Fruit fly (Drosophila melanogaster) whole organism, embryonic: ENCODE data around the gene CG16984.

Source experiments
- Abd-B ChIP-seq: fragments of 200-800 bp; sonication (Bioruptor generic); optimal IDR thresholded peaks from 2 replicates; lab custom pipeline; 2018; ENCODE audit warnings: missing biosample characterization, mild to moderate bottlenecking, missing genetic modification characterization, moderate library complexity
- Atf3 ChIP-seq: fragments of 200-800 bp; sonication (Bioruptor generic); optimal IDR thresholded peaks from 3 replicates; lab custom pipeline; 2016; ENCODE audit warnings: missing biosample characterization, missing genetic modification characterization
- CG10209 ChIP-seq: fragments of 200-800 bp; sonication (Bioruptor generic); optimal IDR thresholded peaks from 3 replicates; lab custom pipeline; 2017; ENCODE audit warnings: missing biosample characterization, mild to moderate bottlenecking, missing genetic modification characterization, missing genetic modification reagents
- CG10274 ChIP-seq: fragments of 200-800 bp; sonication (Bioruptor generic); optimal IDR thresholded peaks from 3 replicates; lab custom pipeline; 2017; ENCODE audit warnings: missing biosample characterization, mild to moderate bottlenecking, missing genetic modification characterization
- CG10462 ChIP-seq: fragments of 200-800 bp; sonication (Bioruptor generic); optimal IDR thresholded peaks from 2 replicates; lab custom pipeline; 2016; ENCODE audit warnings: missing biosample characterization, missing genetic modification characterization
- CG11560 ChIP-seq: fragments of 200-800 bp; sonication (Bioruptor generic); IDR thresholded peaks from 3 replicates; pipeline ENCODE4 v1.3.6; 2022; ENCODE audit warnings: missing biosample characterization, missing genetic modification characterization
- CG11696 ChIP-seq: fragments of 200-800 bp; sonication (Bioruptor generic); IDR thresholded peaks from 2 replicates; pipeline ENCODE4 v1.3.6; 2022; ENCODE audit warnings: missing biosample characterization, missing genetic modification characterization
- CG12219 ChIP-seq: fragments of 200-800 bp; sonication (Bioruptor generic); optimal IDR thresholded peaks from 3 replicates; lab custom pipeline; 2018; ENCODE audit warnings: missing biosample characterization, mild to moderate bottlenecking, missing genetic modification characterization
- CG12299 ChIP-seq: fragments of 200-800 bp; sonication (Bioruptor generic); optimal IDR thresholded peaks from 2 replicates; lab custom pipeline; 2018; ENCODE audit warnings: missing biosample characterization, mild to moderate bottlenecking, missing genetic modification characterization
- CG13624 ChIP-seq: fragments of 200-800 bp; sonication (Bioruptor generic); optimal IDR thresholded peaks from 2 replicates; lab custom pipeline; 2016; ENCODE audit warnings: missing biosample characterization, missing genetic modification characterization
- CG16815 ChIP-seq: fragments of 200-800 bp; sonication (Bioruptor generic); optimal IDR thresholded peaks from 3 replicates; lab custom pipeline; 2017; ENCODE audit warnings: missing biosample characterization, mild to moderate bottlenecking, missing genetic modification characterization
- CG16863 ChIP-seq: fragments of 200-800 bp; sonication (Bioruptor generic); optimal IDR thresholded peaks from 3 replicates; lab custom pipeline; 2016; ENCODE audit warnings: missing biosample characterization, missing genetic modification characterization
- CG17361 ChIP-seq: fragments of 200-800 bp; sonication (Bioruptor generic); IDR thresholded peaks from 3 replicates; pipeline ENCODE4 v1.3.6; 2022; ENCODE audit warnings: missing biosample characterization, missing genetic modification characterization
- CG1792 ChIP-seq: fragments of 200-800 bp; sonication (Bioruptor generic); optimal IDR thresholded peaks from 2 replicates; lab custom pipeline; 2016; ENCODE audit warnings: missing biosample characterization, missing genetic modification characterization
- CG2889 ChIP-seq: fragments of 200-800 bp; sonication (Bioruptor generic); IDR thresholded peaks from 3 replicates; pipeline ENCODE4 v1.3.6; 2022; ENCODE audit warnings: missing biosample characterization, missing genetic modification characterization
- CG3163 ChIP-seq: fragments of 200-800 bp; sonication (Bioruptor generic); optimal IDR thresholded peaks from 3 replicates; lab custom pipeline; 2016; ENCODE audit warnings: missing biosample characterization, missing genetic modification characterization
- CG3281 ChIP-seq: fragments of 200-800 bp; sonication (Bioruptor generic); optimal IDR thresholded peaks from 3 replicates; lab custom pipeline; 2017; ENCODE audit warnings: missing biosample characterization, mild to moderate bottlenecking, missing genetic modification characterization
- CG3407 ChIP-seq: fragments of 200-800 bp; sonication (Bioruptor generic); optimal IDR thresholded peaks from 2 replicates; lab custom pipeline; 2018; ENCODE audit warnings: missing biosample characterization, mild to moderate bottlenecking, missing genetic modification characterization
- CG34376 ChIP-seq: fragments of 200-800 bp; sonication (Bioruptor generic); optimal IDR thresholded peaks from 2 replicates; lab custom pipeline; 2018; ENCODE audit warnings: missing biosample characterization, mild to moderate bottlenecking, missing genetic modification characterization
- CG7963 ChIP-seq: fragments of 200-800 bp; sonication (Bioruptor generic); IDR thresholded peaks from 3 replicates; pipeline ENCODE4 v1.3.6; 2022; ENCODE audit warnings: missing biosample characterization, missing genetic modification characterization; ENCODE audit not compliant: partially characterized antibody
- CoRest ChIP-seq: fragments of 200-800 bp; sonication (Bioruptor generic); optimal IDR thresholded peaks from 3 replicates; lab custom pipeline; 2018; ENCODE audit warnings: missing biosample characterization, mild to moderate bottlenecking, missing genetic modification characterization, moderate library complexity
- Deaf1 ChIP-seq: fragments of 200-800 bp; optimal IDR thresholded peaks from 3 replicates; lab custom pipeline; 2019; ENCODE audit warnings: missing biosample characterization, mild to moderate bottlenecking, missing genetic modification characterization, moderate library complexity
- Ets97D ChIP-seq: fragments of 200-800 bp; sonication (Bioruptor generic); optimal IDR thresholded peaks from 3 replicates; lab custom pipeline; 2016; ENCODE audit warnings: missing biosample characterization, missing genetic modification characterization
- H2.0 ChIP-seq: fragments of 200-800 bp; sonication (Bioruptor generic); IDR thresholded peaks from 2 replicates; pipeline ENCODE4 v1.3.6; 2022; ENCODE audit warnings: missing biosample characterization, missing genetic modification characterization
- HLH3B ChIP-seq: fragments of 200-800 bp; sonication (Bioruptor generic); IDR thresholded peaks from 2 replicates; pipeline ENCODE4 v1.3.6; 2022; ENCODE audit warnings: missing biosample characterization, missing genetic modification characterization
- Hand ChIP-seq: fragments of 200-800 bp; sonication (Bioruptor generic); optimal IDR thresholded peaks from 2 replicates; lab custom pipeline; 2017; ENCODE audit warnings: mild to moderate bottlenecking, missing biosample characterization, missing genetic modification reagents, missing genetic modification characterization
- Hmr ChIP-seq: fragments of 200-800 bp; sonication (Bioruptor generic); optimal IDR thresholded peaks from 3 replicates; lab custom pipeline; 2017; ENCODE audit warnings: mild to moderate bottlenecking, missing biosample characterization, missing genetic modification reagents, missing genetic modification characterization
- Hsf ChIP-seq: fragments of 200-800 bp; sonication (Bioruptor generic); optimal IDR thresholded peaks from 3 replicates; lab custom pipeline; 2016; ENCODE audit warnings: missing biosample characterization, missing genetic modification characterization
- Kr ChIP-seq: fragments of 200-800 bp; sonication (Bioruptor generic); optimal IDR thresholded peaks from 2 replicates; lab custom pipeline; 2017; ENCODE audit warnings: missing biosample characterization, mild to moderate bottlenecking, missing genetic modification characterization
- Lhr ChIP-seq: fragments of 200-800 bp; sonication (Bioruptor generic); optimal IDR thresholded peaks from 3 replicates; lab custom pipeline; 2017; ENCODE audit warnings: mild to moderate bottlenecking, missing biosample characterization, missing genetic modification reagents, missing genetic modification characterization
- MESR4 ChIP-seq: fragments of 200-800 bp; sonication (Bioruptor generic); optimal IDR thresholded peaks from 2 replicates; lab custom pipeline; 2018; ENCODE audit warnings: missing biosample characterization, mild to moderate bottlenecking, missing genetic modification characterization, moderate library complexity
- Mrtf ChIP-seq: fragments of 200-800 bp; sonication (Bioruptor generic); IDR thresholded peaks from 3 replicates; pipeline ENCODE4 v1.3.6; 2022; ENCODE audit warnings: missing biosample characterization, missing genetic modification characterization
- Ptx1 ChIP-seq: fragments of 200-800 bp; sonication (Bioruptor generic); IDR thresholded peaks from 2 replicates; pipeline ENCODE4 v1.3.6; 2022; ENCODE audit warnings: missing biosample characterization, missing genetic modification characterization
- Rx ChIP-seq: fragments of 200-800 bp; sonication (Bioruptor generic); IDR thresholded peaks from 2 replicates; pipeline ENCODE4 v1.3.6; 2022; ENCODE audit warnings: missing biosample characterization, missing genetic modification characterization
- Six4 ChIP-seq: fragments of 200-800 bp; sonication (Bioruptor generic); optimal IDR thresholded peaks from 2 replicates; lab custom pipeline; 2016; ENCODE audit warnings: missing biosample characterization, missing genetic modification characterization
- az2 ChIP-seq: fragments of 200-800 bp; sonication (Bioruptor generic); optimal IDR thresholded peaks from 3 replicates; lab custom pipeline; 2016; ENCODE audit warnings: missing biosample characterization, missing genetic modification characterization
- en ChIP-seq: fragments of 200-800 bp; sonication (Bioruptor generic); optimal IDR thresholded peaks from 2 replicates; lab custom pipeline; 2016; ENCODE audit warnings: missing biosample characterization, missing genetic modification characterization
- exex ChIP-seq: fragments of 200-800 bp; sonication (Bioruptor generic); optimal IDR thresholded peaks from 4 replicates; lab custom pipeline; 2018; ENCODE audit warnings: missing biosample characterization, mild to moderate bottlenecking, missing genetic modification characterization, moderate library complexity
- gce ChIP-seq: fragments of 200-800 bp; sonication (Bioruptor generic); IDR thresholded peaks from 3 replicates; pipeline ENCODE4 v1.3.6; 2022; ENCODE audit warnings: missing biosample characterization, missing genetic modification characterization
- kay ChIP-seq: fragments of 200-800 bp; sonication (Bioruptor generic); optimal IDR thresholded peaks from 2 replicates; lab custom pipeline; 2016; ENCODE audit warnings: missing biosample characterization, missing genetic modification characterization
- onecut ChIP-seq: fragments of 200-800 bp; sonication (Bioruptor generic); IDR thresholded peaks from 2 replicates; pipeline ENCODE4 v1.3.6; 2022; ENCODE audit warnings: missing biosample characterization, missing genetic modification characterization
- pita ChIP-seq: fragments of 200-800 bp; sonication (Bioruptor generic); optimal IDR thresholded peaks from 2 replicates; lab custom pipeline; 2017; ENCODE audit warnings: missing biosample characterization, mild to moderate bottlenecking, missing genetic modification characterization
- pnt ChIP-seq: fragments of 200-800 bp; sonication (Bioruptor generic); optimal IDR thresholded peaks from 3 replicates; lab custom pipeline; 2016; ENCODE audit warnings: missing biosample characterization, missing genetic modification characterization
- slbo ChIP-seq: fragments of 200-800 bp; sonication (Bioruptor generic); IDR thresholded peaks from 2 replicates; pipeline ENCODE4 v1.3.6; 2022; ENCODE audit warnings: missing biosample characterization, missing genetic modification characterization
- sug ChIP-seq: fragments of 200-800 bp; optimal IDR thresholded peaks from 2 replicates; lab custom pipeline; 2019; ENCODE audit warnings: missing biosample characterization, mild to moderate bottlenecking, missing genetic modification characterization, moderate library complexity
- tna ChIP-seq: fragments of 200-800 bp; sonication (Bioruptor generic); IDR thresholded peaks from 2 replicates; pipeline ENCODE4 v1.3.6; 2022; ENCODE audit warnings: missing biosample characterization, missing genetic modification characterization; ENCODE audit not compliant: partially characterized antibody
- ttk ChIP-seq: fragments of 200-800 bp; sonication (Bioruptor generic); IDR thresholded peaks from 2 replicates; pipeline ENCODE4 v2.1.2; 2022; ENCODE audit warnings: missing biosample characterization, missing genetic modification characterization
- unc-4 ChIP-seq: fragments of 200-800 bp; sonication (Bioruptor generic); IDR thresholded peaks from 2 replicates; pipeline ENCODE4 v1.3.6; 2022; ENCODE audit warnings: missing biosample characterization, missing genetic modification characterization; ENCODE audit not compliant: partially characterized antibody
- wdn ChIP-seq: fragments of 200-800 bp; sonication (Bioruptor generic); IDR thresholded peaks from 2 replicates; pipeline ENCODE4 v1.3.6; 2022; ENCODE audit warnings: missing biosample characterization, missing genetic modification characterization
- wek ChIP-seq: fragments of 200-800 bp; sonication (Bioruptor generic); optimal IDR thresholded peaks from 3 replicates; lab custom pipeline; 2018; ENCODE audit warnings: missing biosample characterization, mild to moderate bottlenecking, missing genetic modification characterization, moderate library complexity
- zfh2 ChIP-seq: fragments of 200-800 bp; sonication (Bioruptor generic); optimal IDR thresholded peaks from 2 replicates; lab custom pipeline; 2016; ENCODE audit warnings: missing biosample characterization, missing genetic modification characterization

CG16984 gene

DNA sequence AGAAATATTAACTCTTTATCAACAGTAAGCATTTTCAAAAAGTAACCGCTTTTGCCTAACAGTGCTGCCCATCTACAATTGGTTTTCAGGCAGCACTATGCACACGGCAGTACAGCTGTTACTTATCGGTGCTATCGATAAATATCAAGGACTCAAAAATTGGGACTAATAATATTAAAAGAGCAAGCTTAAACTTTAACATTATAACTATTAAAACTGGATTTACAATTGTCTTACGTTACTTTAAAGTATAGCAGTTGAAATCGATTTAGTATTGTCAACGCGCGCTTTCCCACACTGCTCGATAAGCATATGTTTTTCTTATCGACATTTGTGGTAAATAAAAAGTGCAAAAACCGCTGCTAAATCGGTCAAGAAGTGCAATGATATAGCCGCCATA, 35.8 kb downstream of the CG16984 start, which contains the start of the genes CG42245 and MEP-1 (continued):
- TF ChIP-seq pita: no peak
- TF ChIP-seq ttk (GFP tag; lab: Robert Waterston, UW): no peak
- 0 out of 2 replicates have a peak, but pooled peaks have one; percentile 61 for TF ChIP-seq tna
- TF ChIP-seq CG1792 (GFP tag; lab: Kevin White, UChicago): peak; percentile 45
- peak; percentile 22 for TF ChIP-seq Atf3
- TF ChIP-seq onecut: no peak
- TF ChIP-seq Mrtf (GFP tag; lab: Robert Waterston, UW): no peak
- TF ChIP-seq Hsf (GFP tag; lab: Kevin White, UChicago): peak; percentile 63
- TF ChIP-seq Rx (GFP tag; lab: Robert Waterston, UW): 0 out of 2 replicates have a peak, but pooled peaks have one; percentile 13
- TF ChIP-seq Deaf1 (tag; lab: Kevin White, UChicago): peak; percentile 9
- peak; percentile 33 for TF ChIP-seq zfh2 (GFP tag; lab: Kevin White, UChicago)
- TF ChIP-seq Kr: no peak
- no peak for TF ChIP-seq CG10274 (GFP tag; lab: Kevin White, UChicago)
- peak; percentile 32 for TF ChIP-seq Abd-B (GFP tag; lab: Kevin White, UChicago)
- TF ChIP-seq CG10462 (GFP tag; lab: Kevin White, UChicago): peak; percentile 25
- TF ChIP-seq HLH3B (GFP tag; lab: Robert Waterston, UW): no peak
- peak; percentile 19 for TF ChIP-seq CG34376 (GFP tag; lab: Kevin White, UChicago)
- no peak for TF ChIP-seq en (GFP tag; lab: Kevin White, UChicago)
- no peak for TF ChIP-seq wek (GFP tag; lab: Kevin White, UChicago)
- TF ChIP-seq CG11696 (GFP tag; lab: Robert Waterston, UW): no peak
- peak; percentile 37 for TF ChIP-seq az2 (GFP tag; lab: Kevin White, UChicago)
- peak; percentile 42 for TF ChIP-seq kay (GFP tag; lab: Kevin White, UChicago)
- peak; percentile 67 for TF ChIP-seq unc-4 (GFP tag; lab: Robert Waterston, UW)
- TF ChIP-seq CG12299: peak; percentile 10
- TF ChIP-seq slbo (GFP tag; lab: Robert Waterston, UW): no peak; the same call in 1 of the 2 replicates
- TF ChIP-seq Hmr (GFP tag; lab: Kevin White, UChicago): peak; percentile 31
- no peak for TF ChIP-seq wdn (GFP tag; lab: Robert Waterston, UW)
- peak; percentile 13 for TF ChIP-seq Six4 (GFP tag; lab: Kevin White, UChicago)
- peak; percentile 35 for TF ChIP-seq CG12219 (GFP tag; lab: Kevin White, UChicago)
- TF ChIP-seq CG3163 (GFP tag; lab: Kevin White, UChicago): peak; percentile 47
- TF ChIP-seq H2.0 (GFP tag; lab: Robert Waterston, UW): 0 out of 2 replicates have a peak, but pooled peaks have one; percentile 4
- TF ChIP-seq gce (GFP tag; lab: Robert Waterston, UW): no peak
- TF ChIP-seq sug (tag; lab: Kevin White, UChicago): peak; percentile 42
- TF ChIP-seq CG17361: peak; percentile 49; the same call in 1 of the 3 replicates
- TF ChIP-seq Ets97D (GFP tag; lab: Kevin White, UChicago): peak; percentile 88
- peak; percentile 16 for TF ChIP-seq CG3407
- TF ChIP-seq CoRest (tag; lab: Kevin White, UChicago): peak; percentile 66
- no peak for TF ChIP-seq pnt (GFP tag; lab: Kevin White, UChicago)
- TF ChIP-seq CG2889 (GFP tag; lab: Robert Waterston, UW): no peak
- TF ChIP-seq CG11560: no peak
- TF ChIP-seq CG3281 (GFP tag; lab: Kevin White, UChicago): peak; percentile 10
- no peak for TF ChIP-seq CG16815
- peak; percentile 33 for TF ChIP-seq exex
- TF ChIP-seq CG16863 (GFP tag; lab: Kevin White, UChicago): no peak
- TF ChIP-seq CG13624 (GFP tag; lab: Kevin White, UChicago): peak; percentile 72
- TF ChIP-seq Lhr (GFP tag; lab: Kevin White, UChicago): peak; percentile 38
- TF ChIP-seq CG7963 (GFP tag; lab: Robert Waterston, UW): 0 out of 3 replicates have a peak, but pooled peaks have one; percentile 14
- peak; percentile 17 for TF ChIP-seq CG10209 (GFP tag; lab: Kevin White, UChicago)
- TF ChIP-seq MESR4: peak; percentile 46
- TF ChIP-seq Hand (GFP tag; lab: Kevin White, UChicago): no peak
- no peak for TF ChIP-seq Ptx1 (GFP tag; lab: Robert Waterston, UW)
